Fruit fly (Drosophila melanogaster): ENCODE measurements around the gene CG4186.

The CG4186 gene

dm6 chr3L:20730323-20731238 is 38.8 kb upstream of the CG4186 start, which contains the start of gene CG13252 (continued):
- TF ChIP-seq HHEX (GFP tag; optimal IDR thresholded peaks at IDR 0.05): peak; percentile 18
- peak; percentile 38 for TF ChIP-seq crc (GFP tag; optimal IDR thresholded peaks at IDR 0.05)
- TF ChIP-seq Usf (GFP tag; optimal IDR thresholded peaks at IDR 0.05): no peak
- peak; percentile 59 for TF ChIP-seq odd (GFP tag; optimal IDR thresholded peaks at IDR 0.05)
- TF ChIP-seq CG14441 (GFP tag; IDR thresholded peaks at IDR 0.05): peak; percentile 42; the same call in 1 of the 2 replicates
- peak; percentile 50; the same call in 2 of the 4 replicates for TF ChIP-seq Dll (GFP tag; IDR thresholded peaks at IDR 0.05; ENCODE audit: partially characterized antibody)
- TF ChIP-seq Blimp-1 (GFP tag; optimal IDR thresholded peaks at IDR 0.05): peak; percentile 23
- TF ChIP-seq CG13296 (GFP tag; optimal IDR thresholded peaks at IDR 0.05): peak; percentile 25
- peak; percentile 62 for TF ChIP-seq ATbp (GFP tag; optimal IDR thresholded peaks at IDR 0.05)
- no peak for TF ChIP-seq E2f2 (GFP tag; IDR thresholded peaks at IDR 0.05)
- peak in 1 of 2 experiments; percentile 97 for TF ChIP-seq Pdp1 (GFP tag; optimal IDR thresholded peaks at IDR 0.05)
- TF ChIP-seq CrebB (tag; optimal IDR thresholded peaks at IDR 0.05): peak; percentile 10
- TF ChIP-seq Awh (GFP tag; IDR thresholded peaks at IDR 0.05): peak; percentile 48; the same call in 1 of the 2 replicates
- peak; percentile 34; the same call in 1 of the 2 replicates for TF ChIP-seq CG32532 (GFP tag; IDR thresholded peaks at IDR 0.05)
- peak; percentile 26 for TF ChIP-seq cg (GFP tag; optimal IDR thresholded peaks at IDR 0.05)
- TF ChIP-seq Sox100B (GFP tag; optimal IDR thresholded peaks at IDR 0.05): peak; percentile 32
- no peak for TF ChIP-seq maf-S (GFP tag; optimal IDR thresholded peaks at IDR 0.05)
- TF ChIP-seq CG2116 (GFP tag; optimal IDR thresholded peaks at IDR 0.05): peak; percentile 26
- TF ChIP-seq Six4 (GFP tag; optimal IDR thresholded peaks at IDR 0.05): no peak
- peak; percentile 4 for TF ChIP-seq CG9817 (tag; optimal IDR thresholded peaks at IDR 0.05)
- peak; percentile 30 for TF ChIP-seq CG6854 (GFP tag; optimal IDR thresholded peaks at IDR 0.05)
- peak; percentile 32 for TF ChIP-seq CG12219 (GFP tag; optimal IDR thresholded peaks at IDR 0.05)
- 0 out of 3 replicates have a peak, but pooled peaks have one; percentile 16 for TF ChIP-seq CG17361 (GFP tag; IDR thresholded peaks at IDR 0.05)
- 0 out of 3 replicates have a peak, but pooled peaks have one; percentile 31 for TF ChIP-seq ci (GFP tag; IDR thresholded peaks at IDR 0.05)
- no peak for TF ChIP-seq CG6654 (GFP tag; optimal IDR thresholded peaks at IDR 0.05)
- TF ChIP-seq B-H1 (GFP tag; IDR thresholded peaks at IDR 0.05): no peak; the same call in 2 of the 3 replicates
- TF ChIP-seq CG7745 (tag; optimal IDR thresholded peaks at IDR 0.05): no peak
- no peak for TF ChIP-seq Hand (GFP tag; optimal IDR thresholded peaks at IDR 0.05)
- peak in 1 of 2 experiments; percentile 5 for TF ChIP-seq Hr51 (GFP tag; optimal IDR thresholded peaks at IDR 0.05)
- TF ChIP-seq yki (optimal IDR thresholded peaks at IDR 0.05): peak; percentile 39
- no peak for TF ChIP-seq CG4617 (GFP tag; optimal IDR thresholded peaks at IDR 0.05; ENCODE audit: borderline replicate concordance)
- no peak for TF ChIP-seq pan (optimal IDR thresholded peaks at IDR 0.05)
- peak in 1 of 2 experiments; percentile 8 for TF ChIP-seq pan (GFP tag; optimal IDR thresholded peaks at IDR 0.05 in 1 of 2, IDR thresholded peaks at IDR 0.05 in 1 of 2)
- TF ChIP-seq CG16813 (GFP tag; IDR thresholded peaks at IDR 0.05; ENCODE audit: partially characterized antibody): no peak
- peak; percentile 47 for TF ChIP-seq lab (GFP tag; optimal IDR thresholded peaks at IDR 0.05)
- peak; percentile 59 for TF ChIP-seq CG7987 (GFP tag; optimal IDR thresholded peaks at IDR 0.05)
- TF ChIP-seq CG11695 (GFP tag; IDR thresholded peaks at IDR 0.05): no peak
- TF ChIP-seq sug (tag; optimal IDR thresholded peaks at IDR 0.05): peak; percentile 16
- TF ChIP-seq stc (GFP tag; IDR thresholded peaks at IDR 0.05): 0 out of 2 replicates have a peak, but pooled peaks have one; percentile 21
- TF ChIP-seq scrt (GFP tag; optimal IDR thresholded peaks at IDR 0.05): no peak
- TF ChIP-seq HLH3B (GFP tag; IDR thresholded peaks at IDR 0.05): 0 out of 2 replicates have a peak, but pooled peaks have one; percentile 6
- TF ChIP-seq lmd (GFP tag; IDR thresholded peaks at IDR 0.05): no peak
- 0 out of 2 replicates have a peak, but pooled peaks have one; percentile 39 for TF ChIP-seq seq (GFP tag; IDR thresholded peaks at IDR 0.05)
- peak; percentile 44 for TF ChIP-seq CG10543 (GFP tag; optimal IDR thresholded peaks at IDR 0.05)
- no peak for TF ChIP-seq CG10321 (GFP tag; IDR thresholded peaks at IDR 0.05)
- peak in 1 of 2 experiments; percentile 57 for TF ChIP-seq eve (GFP tag; optimal IDR thresholded peaks at IDR 0.05)
- peak; percentile 6 for TF ChIP-seq grau (tag; optimal IDR thresholded peaks at IDR 0.05)
